Worm (Caenorhabditis elegans) whole organism, midembryonic: Measurements from ENCODE around the gene ncx-9.

Experiments
- T22C8.4 ChIP-seq: fragments of 200-800 bp; sonication (Bioruptor generic); IDR thresholded peaks from 2 replicates; pipeline ENCODE4 v1.3.6; 2022; ENCODE audit warnings: missing genetic modification characterization, missing compliant biosample characterization
- cog-1 ChIP-seq: sonication (generic microtip); optimal IDR thresholded peaks from 2 replicates; lab custom pipeline; 2016; ENCODE audit warnings: missing genetic modification characterization, missing compliant biosample characterization
- flt-1 ChIP-seq: fragments of 200-800 bp; sonication (Bioruptor generic); IDR thresholded peaks from 2 replicates; pipeline ENCODE4 v1.3.6; 2022; ENCODE audit warnings: missing genetic modification characterization, missing compliant biosample characterization
- klf-2 ChIP-seq: fragments of 200-800 bp; sonication (Bioruptor generic); conservative IDR thresholded peaks from 2 replicates; pipeline ENCODE4 v1.3.6; 2022; ENCODE audit warnings: missing genetic modification reagents, missing genetic modification characterization, missing compliant biosample characterization
- med-1 ChIP-seq: sonication (generic microtip); optimal IDR thresholded peaks from 2 replicates; lab custom pipeline; 2017; ENCODE audit warnings: missing genetic modification characterization, mild to moderate bottlenecking, missing compliant biosample characterization, antibody characterized with exemption, missing genetic modification reagents; ENCODE audit not compliant: insufficient read depth
- ref-1 ChIP-seq: fragments of 200-800 bp; sonication (Bioruptor generic); conservative IDR thresholded peaks from 2 replicates; pipeline ENCODE4 v1.3.6; 2022; ENCODE audit warnings: missing genetic modification reagents, missing genetic modification characterization, missing compliant biosample characterization
- tab-1 ChIP-seq: fragments of 200-800 bp; sonication (Bioruptor generic); IDR thresholded peaks from 2 replicates; pipeline ENCODE4 v1.3.6; 2022; ENCODE audit warnings: missing genetic modification characterization, missing compliant biosample characterization
- ztf-23 ChIP-seq: fragments of 200-800 bp; sonication (Bioruptor generic); IDR thresholded peaks from 2 replicates; pipeline ENCODE4 v1.3.6; 2022; ENCODE audit warnings: missing genetic modification reagents, missing genetic modification characterization, missing compliant biosample characterization
- ztf-29 ChIP-seq: fragments of 200-800 bp; sonication (Bioruptor generic); IDR thresholded peaks from 2 replicates; pipeline ENCODE4 v1.3.6; 2022; ENCODE audit warnings: missing genetic modification reagents, missing genetic modification characterization, missing compliant biosample characterization

DNA sequence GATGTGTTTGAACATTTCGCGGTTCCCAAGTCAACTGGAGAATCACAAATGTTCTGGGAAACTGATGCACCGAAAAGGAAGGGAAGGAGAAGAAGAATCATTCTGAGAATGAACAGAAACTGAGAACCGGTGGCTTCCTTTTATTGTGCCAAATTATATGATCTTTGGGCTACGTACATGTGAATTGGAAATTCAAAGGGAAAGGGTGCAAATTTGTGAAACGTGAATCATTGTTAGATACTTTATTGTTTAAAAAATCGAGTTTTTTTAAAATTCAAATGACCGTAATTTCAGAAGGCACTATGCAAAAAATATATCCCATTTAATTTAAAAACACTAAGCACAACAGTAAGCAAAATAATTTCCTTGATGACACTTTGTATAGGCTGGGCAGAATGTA is 40.0 kb upstream of the ncx-9 start, which contains the start of gene K11D12.6:
- TF ChIP-seq cog-1 (tag; lab: Kevin White, UChicago) = no peak
- TF ChIP-seq med-1 = no peak
- TF ChIP-seq ztf-29 = no peak
- no peak for TF ChIP-seq T22C8.4 (GFP tag; lab: Robert Waterston, UW)
- no peak for TF ChIP-seq flt-1 (GFP tag; lab: Robert Waterston, UW)
- no peak for TF ChIP-seq klf-2 (GFP tag; lab: Robert Waterston, UW)
- no peak for TF ChIP-seq ref-1
- no peak for TF ChIP-seq tab-1 (GFP tag; lab: Robert Waterston, UW)
- no peak for TF ChIP-seq ztf-23 (GFP tag; lab: Robert Waterston, UW)
